Fruit fly (Drosophila melanogaster) S2 (cell line): ENCODE results near the gene CG7879.

Experiments used
- CG8478 ChIP-seq: fragments of >200 bp; optimal IDR thresholded peaks from 2 replicates; lab custom pipeline; 2018
- CTCF ChIP-seq, 2 experiments: fragments of >200 bp; optimal IDR thresholded peaks; 2 replicates each; lab custom pipeline; 2018

- TF ChIP-seq CG8478 (lab: Kevin White, UChicago) (no peak), CTCF (optimal IDR thresholded peaks at IDR 0.05; lab: Kevin White, UChicago) (no peak)
Measured at dm6 chr3L:1537353-1537752, 31.1 kb downstream of the CG7879 start.
